Fruit fly (Drosophila melanogaster): Measurements from ENCODE around the gene CG43349.

Gene CG43349

DNA sequence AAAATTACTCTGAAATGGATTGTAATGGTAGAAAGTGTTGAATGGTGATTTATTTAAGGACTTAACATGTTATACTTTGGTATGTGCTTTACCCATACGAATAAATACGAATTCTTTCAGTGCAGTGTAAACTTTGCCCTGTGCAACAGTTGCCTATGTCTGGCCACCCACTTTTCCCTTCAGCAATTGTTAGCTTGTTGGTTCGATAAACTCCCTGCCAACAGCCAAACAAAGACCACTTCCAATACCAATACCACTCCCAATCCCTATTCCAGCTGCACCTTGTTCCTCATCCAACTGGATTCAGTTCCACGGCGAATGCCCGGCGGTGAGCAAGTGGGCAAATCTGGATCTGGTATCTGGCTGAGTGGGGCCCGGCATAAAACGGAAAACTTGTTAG is 3.9 kb downstream of the CG43349 start, which contains the start of gene CG14342:
CG14342 (plus strand) TSS at position 301 of the 400 bp plus-strand sequence.
- no peak for TF ChIP-seq CG2120 (GFP tag; optimal IDR thresholded peaks at IDR 0.05)
- TF ChIP-seq Myb (GFP tag; optimal IDR thresholded peaks at IDR 0.05), result no peak
- no peak for TF ChIP-seq Poxn (GFP tag; IDR thresholded peaks at IDR 0.05)
- no peak for TF ChIP-seq klu (GFP tag; IDR thresholded peaks at IDR 0.05)
- TF ChIP-seq row (GFP tag; IDR thresholded peaks at IDR 0.05), result 0 out of 3 replicates have a peak, but pooled peaks have one; percentile 8

DNA sequence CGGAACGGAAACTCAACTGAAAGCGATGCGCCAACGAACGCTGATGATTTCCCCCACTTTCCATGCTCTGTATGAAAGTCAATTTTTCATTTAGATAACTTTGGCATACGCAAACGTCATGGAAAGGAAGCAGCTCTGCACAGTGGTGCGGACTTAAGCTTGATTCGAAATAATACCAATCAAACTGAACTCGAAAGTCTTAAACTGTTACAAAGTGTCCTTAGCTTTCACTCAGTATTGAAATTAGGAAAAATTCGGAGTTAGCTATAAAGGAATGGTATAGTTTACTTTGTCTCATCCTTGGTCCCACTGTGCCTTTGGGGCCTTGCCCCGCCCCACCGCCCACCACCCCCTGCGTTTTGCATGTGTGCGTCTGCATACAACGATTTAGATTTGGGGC is 7.4 kb downstream of the CG43349 start:
- no peak for TF ChIP-seq bbx (GFP tag; IDR thresholded peaks at IDR 0.05; ENCODE audit: partially characterized antibody)
- peak; percentile 58; the same call in 1 of the 2 replicates for TF ChIP-seq CG11696 (GFP tag; IDR thresholded peaks at IDR 0.05)
- no peak for TF ChIP-seq CG14965 (GFP tag; optimal IDR thresholded peaks at IDR 0.05; ENCODE audit: borderline replicate concordance)
- peak; percentile 34 for TF ChIP-seq Hsf (GFP tag; optimal IDR thresholded peaks at IDR 0.05)
- TF ChIP-seq CG31388 (GFP tag; optimal IDR thresholded peaks at IDR 0.05), result no peak
- peak; percentile 15 for TF ChIP-seq Antp (GFP tag; optimal IDR thresholded peaks at IDR 0.05)
- 0 out of 2 replicates have a peak, but pooled peaks have one; percentile 13 for TF ChIP-seq ara (GFP tag; IDR thresholded peaks at IDR 0.05)
- TF ChIP-seq CG2202 (tag; optimal IDR thresholded peaks at IDR 0.05), result no peak
- TF ChIP-seq ind (GFP tag; optimal IDR thresholded peaks at IDR 0.05), result peak; percentile 42
- no peak for TF ChIP-seq CG33213 (GFP tag; optimal IDR thresholded peaks at IDR 0.05)
- TF ChIP-seq CG4707 (GFP tag; optimal IDR thresholded peaks at IDR 0.05), result no peak
- TF ChIP-seq dpn (GFP tag; optimal IDR thresholded peaks at IDR 0.05), result peak; percentile 16 to 50
- TF ChIP-seq chinmo (GFP tag; IDR thresholded peaks at IDR 0.05; ENCODE audit: partially characterized antibody), result no peak
- no peak for TF ChIP-seq CG7928 (GFP tag; optimal IDR thresholded peaks at IDR 0.05)
- TF ChIP-seq B-H1 (GFP tag; IDR thresholded peaks at IDR 0.05), result peak; percentile 42
- peak; percentile 17 for TF ChIP-seq Hey (tag; optimal IDR thresholded peaks at IDR 0.05)
- no peak for TF ChIP-seq fru (optimal IDR thresholded peaks at IDR 0.05)
- 0 out of 2 replicates have a peak, but pooled peaks have one; percentile 36 for TF ChIP-seq Adf1 (GFP tag; IDR thresholded peaks at IDR 0.05)
- peak; percentile 24 for TF ChIP-seq CG9437 (GFP tag; optimal IDR thresholded peaks at IDR 0.05)
- peak; percentile 36 for TF ChIP-seq CoRest (tag; optimal IDR thresholded peaks at IDR 0.05)
- TF ChIP-seq GATAe (GFP tag; conservative IDR thresholded peaks at IDR 0.05), result no peak
- TF ChIP-seq CG10543 (GFP tag; optimal IDR thresholded peaks at IDR 0.05), result no peak
- TF ChIP-seq CTCF (GFP tag; optimal IDR thresholded peaks at IDR 0.05), result no peak
- peak in 1 of 2 experiments; percentile 21 for TF ChIP-seq bsh (GFP tag; optimal IDR thresholded peaks at IDR 0.05)
- TF ChIP-seq BEAF-32 (GFP tag; optimal IDR thresholded peaks at IDR 0.05), result no peak
- peak; percentile 18 for TF ChIP-seq CG13894 (tag; optimal IDR thresholded peaks at IDR 0.05)
- no peak for TF ChIP-seq CG13775 (GFP tag; optimal IDR thresholded peaks at IDR 0.05)
- no peak for TF ChIP-seq dm (GFP tag; optimal IDR thresholded peaks at IDR 0.05)
- no peak for TF ChIP-seq CG9727 (GFP tag; optimal IDR thresholded peaks at IDR 0.05)
- no peak for TF ChIP-seq Ets97D (GFP tag; optimal IDR thresholded peaks at IDR 0.05)
- peak; percentile 18 for TF ChIP-seq CG3407 (GFP tag; optimal IDR thresholded peaks at IDR 0.05)
- TF ChIP-seq CG12659 (GFP tag; optimal IDR thresholded peaks at IDR 0.05), result peak; percentile 51
- TF ChIP-seq D19A (tag; optimal IDR thresholded peaks at IDR 0.05), result peak; percentile 21
- TF ChIP-seq lab (GFP tag; optimal IDR thresholded peaks at IDR 0.05), result peak; percentile 79
- TF ChIP-seq CG15011 (GFP tag; optimal IDR thresholded peaks at IDR 0.05), result no peak
- peak; percentile 54; the same call in 2 of the 3 replicates for TF ChIP-seq tgo (GFP tag; IDR thresholded peaks at IDR 0.05)
- TF ChIP-seq NFAT (GFP tag; IDR thresholded peaks at IDR 0.05), result peak; percentile 51; the same call in 1 of the 2 replicates
- peak; percentile 13 for TF ChIP-seq CG1602 (GFP tag; optimal IDR thresholded peaks at IDR 0.05)
- peak; percentile 57 for TF ChIP-seq Fer1 (GFP tag; optimal IDR thresholded peaks at IDR 0.05)
- peak; percentile 64 for TF ChIP-seq seq (GFP tag; IDR thresholded peaks at IDR 0.05)
- TF ChIP-seq vfl (GFP tag; optimal IDR thresholded peaks at IDR 0.05), result peak; percentile 20
- TF ChIP-seq CG13287 (GFP tag; IDR thresholded peaks at IDR 0.05; ENCODE audit: partially characterized antibody), result no peak
- no peak for TF ChIP-seq grn (GFP tag; optimal IDR thresholded peaks at IDR 0.05)
- TF ChIP-seq CG3281 (GFP tag; optimal IDR thresholded peaks at IDR 0.05), result peak; percentile 55
- TF ChIP-seq Hmr (GFP tag; optimal IDR thresholded peaks at IDR 0.05), result peak; percentile 84

Measured in whole organism, embryonic.